Fruit fly (Drosophila melanogaster): ENCODE data around the gene crb.

Gene crb

dm6 chr3R:24252494-24252893 lies 42.4 kb upstream of the crb start, which contains the start of gene beta-PheRS:
Gene beta-PheRS (minus strand): TSS chr3R:24252679.
- TF ChIP-seq bcd (GFP tag; optimal IDR thresholded peaks at IDR 0.05) (no peak), Hey (tag; optimal IDR thresholded peaks at IDR 0.05) (no peak), Eip74EF (GFP tag; optimal IDR thresholded peaks at IDR 0.05) (no peak), pfk (GFP tag; optimal IDR thresholded peaks at IDR 0.05) (peak; percentile 16), Usf (GFP tag; optimal IDR thresholded peaks at IDR 0.05) (peak; percentile 17), CG13624 (GFP tag; optimal IDR thresholded peaks at IDR 0.05) (peak; percentile 64), CG1602 (GFP tag; optimal IDR thresholded peaks at IDR 0.05) (peak; percentile 26), run (tag; optimal IDR thresholded peaks at IDR 0.05) (no peak), Blimp-1 (GFP tag; optimal IDR thresholded peaks at IDR 0.05) (no peak), CG14014 (GFP tag; IDR thresholded peaks at IDR 0.05) (peak; percentile 75), CG31441 (GFP tag; IDR thresholded peaks at IDR 0.05) (no peak), CG3163 (GFP tag; optimal IDR thresholded peaks at IDR 0.05) (peak; percentile 48), CG3407 (GFP tag; optimal IDR thresholded peaks at IDR 0.05) (no peak), al (GFP tag; IDR thresholded peaks at IDR 0.05) (0 out of 2 replicates have a peak, but pooled peaks have one; percentile 47), vnd (GFP tag; IDR thresholded peaks at IDR 0.05; ENCODE audit: partially characterized antibody) (peak; percentile 90), gcm2 (GFP tag; optimal IDR thresholded peaks at IDR 0.05) (no peak), CG17568 (GFP tag; optimal IDR thresholded peaks at IDR 0.05) (no peak), tll (GFP tag; optimal IDR thresholded peaks at IDR 0.05) (peak in 1 of 2 experiments; percentile 29), eve (GFP tag; optimal IDR thresholded peaks at IDR 0.05) (no peak), en (GFP tag; optimal IDR thresholded peaks at IDR 0.05) (no peak), Ssrp (tag; optimal IDR thresholded peaks at IDR 0.05) (peak; percentile 23), CG4282 (GFP tag; optimal IDR thresholded peaks at IDR 0.05) (no peak), E2f1 (GFP tag; IDR thresholded peaks at IDR 0.05) (peak; percentile 7; the same call in 1 of the 2 replicates), Chrac-16 (GFP tag; optimal IDR thresholded peaks at IDR 0.05) (peak; percentile 29), exex (tag; optimal IDR thresholded peaks at IDR 0.05) (no peak), Asciz (GFP tag; optimal IDR thresholded peaks at IDR 0.05) (no peak), CG6254 (GFP tag; optimal IDR thresholded peaks at IDR 0.05) (no peak), zfh1 (GFP tag; IDR thresholded peaks at IDR 0.05) (no peak), chm (GFP tag; IDR thresholded peaks at IDR 0.05) (no peak; the same call in 1 of the 2 replicates), CG1603 (tag; optimal IDR thresholded peaks at IDR 0.05) (no peak), sens-2 (GFP tag; IDR thresholded peaks at IDR 0.05) (no peak), ap (GFP tag; IDR thresholded peaks at IDR 0.05) (no peak), Ravus (GFP tag; IDR thresholded peaks at IDR 0.05) (no peak), CG17328 (GFP tag; IDR thresholded peaks at IDR 0.05) (no peak; the same call in 1 of the 2 replicates), unc-4 (GFP tag; IDR thresholded peaks at IDR 0.05; ENCODE audit: partially characterized antibody) (peak; percentile 92), CG11247 (GFP tag; IDR thresholded peaks at IDR 0.05) (peak; percentile 32; the same call in 1 of the 2 replicates), Hmx (GFP tag; optimal IDR thresholded peaks at IDR 0.05) (no peak), B-H1 (GFP tag; IDR thresholded peaks at IDR 0.05) (peak; percentile 22; the same call in 1 of the 3 replicates), CG10209 (GFP tag; optimal IDR thresholded peaks at IDR 0.05) (no peak), NC2β (GFP tag; optimal IDR thresholded peaks at IDR 0.05) (peak; percentile 50), CG16815 (GFP tag; optimal IDR thresholded peaks at IDR 0.05) (peak; percentile 3), CoRest (tag; optimal IDR thresholded peaks at IDR 0.05) (no peak), CG16863 (GFP tag; optimal IDR thresholded peaks at IDR 0.05) (peak; percentile 13), Nf-YA (GFP tag; IDR thresholded peaks at IDR 0.05) (peak; percentile 34; the same call in 1 of the 2 replicates), pnt (GFP tag; optimal IDR thresholded peaks at IDR 0.05) (peak; percentile 37), CG17829 (tag; optimal IDR thresholded peaks at IDR 0.05) (peak; percentile 76), inv (GFP tag; IDR thresholded peaks at IDR 0.05; ENCODE audit: partially characterized antibody) (peak; percentile 92), scrt (GFP tag; optimal IDR thresholded peaks at IDR 0.05) (no peak), CG8478 (optimal IDR thresholded peaks at IDR 0.05) (no peak), CTCF (GFP tag; optimal IDR thresholded peaks at IDR 0.05) (no peak), sisA (GFP tag; IDR thresholded peaks at IDR 0.05) (peak; percentile 14; the same call in 1 of the 2 replicates), seq (GFP tag; IDR thresholded peaks at IDR 0.05) (no peak)

Measured in whole organism, embryonic.